Fruit fly (Drosophila melanogaster): Measurements from ENCODE around the gene noi.

DNA sequence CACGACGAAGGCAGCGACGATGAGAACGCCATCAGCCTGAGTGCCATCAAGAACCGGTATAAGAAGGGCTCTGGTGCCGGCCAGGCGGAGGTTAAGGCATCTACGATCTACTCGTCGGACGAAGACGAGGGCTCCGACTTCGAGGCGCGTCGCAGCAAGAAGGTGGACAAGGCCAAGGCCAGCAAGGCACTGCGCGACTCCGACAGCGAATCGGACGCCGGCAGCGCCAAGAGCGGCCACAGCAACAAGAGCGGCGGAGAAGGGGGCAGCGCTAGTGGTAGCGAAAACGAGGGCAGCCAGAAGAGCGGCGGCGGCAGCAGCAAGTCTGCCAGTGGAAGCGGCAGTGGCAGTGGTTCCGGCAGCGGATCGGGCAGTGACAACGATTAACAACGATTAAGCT is 24.2 kb upstream of the noi start:
- TF ChIP-seq CG12768 (GFP tag; optimal IDR thresholded peaks at IDR 0.05): no peak
- no peak for TF ChIP-seq toe (GFP tag; optimal IDR thresholded peaks at IDR 0.05)
- TF ChIP-seq CG5204 (GFP tag; optimal IDR thresholded peaks at IDR 0.05): no peak
- TF ChIP-seq Hr96 (GFP tag; optimal IDR thresholded peaks at IDR 0.05): no peak
- TF ChIP-seq Clk (GFP tag; optimal IDR thresholded peaks at IDR 0.05): no peak
- TF ChIP-seq CG11617 (GFP tag; optimal IDR thresholded peaks at IDR 0.05): no peak
- no peak for TF ChIP-seq cic (GFP tag; optimal IDR thresholded peaks at IDR 0.05)
- no peak for TF ChIP-seq CG7101 (tag; optimal IDR thresholded peaks at IDR 0.05)
- no peak for TF ChIP-seq CG7045 (GFP tag; optimal IDR thresholded peaks at IDR 0.05)
- TF ChIP-seq ovo (GFP tag; optimal IDR thresholded peaks at IDR 0.05): no peak
- no peak for TF ChIP-seq Mnt (GFP tag; optimal IDR thresholded peaks at IDR 0.05)
- TF ChIP-seq CG1620 (GFP tag; optimal IDR thresholded peaks at IDR 0.05): no peak
- no peak for TF ChIP-seq cnc (optimal IDR thresholded peaks at IDR 0.05)
- TF ChIP-seq pad (GFP tag; optimal IDR thresholded peaks at IDR 0.05): no peak
